Worm (Caenorhabditis elegans): Measurements from ENCODE around the gene F26F4.6.

DNA sequence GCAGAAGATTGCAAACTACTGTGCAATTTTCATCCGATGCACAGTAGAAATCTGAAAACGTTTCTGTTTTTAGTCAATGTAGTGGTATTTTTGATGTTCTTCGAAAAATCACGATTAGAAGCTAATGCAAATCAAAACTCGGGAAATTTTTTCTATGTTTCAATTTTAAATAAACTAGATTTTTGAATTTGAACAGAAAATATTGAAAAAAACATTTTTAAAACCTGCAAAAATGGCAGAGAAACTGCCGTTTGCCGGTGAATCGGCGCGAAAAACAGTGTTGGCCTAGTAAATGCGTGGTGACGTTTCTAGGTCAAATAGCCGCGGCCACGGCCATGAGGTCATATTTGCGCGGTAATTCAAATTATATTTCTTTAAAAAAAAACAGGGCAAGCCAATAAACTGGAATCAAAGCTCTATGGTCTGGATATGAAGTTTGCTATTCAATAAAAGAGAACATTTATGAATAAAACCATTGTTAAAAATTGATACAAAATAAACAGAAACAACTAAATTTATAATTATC is 36.8 kb upstream of the F26F4.6 start, which contains the start of gene set-2:
- TF ChIP-seq R02D3.7 (tag; optimal IDR thresholded peaks at IDR 0.05), result no peak
- no peak for TF ChIP-seq nhr-237 (tag; optimal IDR thresholded peaks at IDR 0.05)
- TF ChIP-seq snpc-4 (tag; optimal IDR thresholded peaks at IDR 0.05), result no peak
- TF ChIP-seq nhr-11 (tag; optimal IDR thresholded peaks at IDR 0.05), result no peak
